Fruit fly (Drosophila melanogaster): ENCODE measurements around the gene Pp4-19C.

The Pp4-19C gene

DNA sequence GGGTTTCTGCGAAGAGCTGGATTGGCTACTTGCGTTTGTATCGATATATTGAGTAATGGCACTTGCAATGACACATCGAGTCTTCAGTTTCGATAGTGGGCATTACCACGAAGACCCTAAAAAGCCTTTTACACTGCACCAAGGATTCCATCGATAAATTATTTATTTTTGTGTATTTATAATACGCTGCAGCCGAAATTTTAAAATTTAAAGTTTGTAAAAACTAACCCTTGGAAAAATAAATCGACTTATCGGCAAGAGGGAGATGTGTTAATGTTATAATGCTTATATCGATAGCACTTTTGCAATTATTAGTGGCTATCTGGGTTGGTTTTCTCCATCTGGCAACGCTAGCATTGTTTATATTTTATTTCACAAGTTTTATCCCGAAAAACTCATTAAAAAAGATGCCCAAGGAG lies at the start of gene Pp4-19C, which contains the start of gene cactin:
Gene Pp4-19C, minus strand, starts transcription at position 256 of the 419 bp plus-strand sequence.
Gene cactin, plus strand, starts transcription at position 323 of the 419 bp plus-strand sequence.
- TF ChIP-seq foxo (GFP tag; optimal IDR thresholded peaks at IDR 0.05) (peak in 1 of 2 experiments; percentile 36), OdsH (GFP tag; optimal IDR thresholded peaks at IDR 0.05) (no peak), sv (GFP tag; optimal IDR thresholded peaks at IDR 0.05) (no peak), jim (GFP tag; optimal IDR thresholded peaks at IDR 0.05) (no peak), psq (GFP tag; optimal IDR thresholded peaks at IDR 0.05) (peak; percentile 12), rgr (GFP tag; optimal IDR thresholded peaks at IDR 0.05) (peak; percentile 40), ey (GFP tag; optimal IDR thresholded peaks at IDR 0.05) (peak; percentile 40), h (GFP tag; optimal IDR thresholded peaks at IDR 0.05) (peak; percentile 47)

DNA sequence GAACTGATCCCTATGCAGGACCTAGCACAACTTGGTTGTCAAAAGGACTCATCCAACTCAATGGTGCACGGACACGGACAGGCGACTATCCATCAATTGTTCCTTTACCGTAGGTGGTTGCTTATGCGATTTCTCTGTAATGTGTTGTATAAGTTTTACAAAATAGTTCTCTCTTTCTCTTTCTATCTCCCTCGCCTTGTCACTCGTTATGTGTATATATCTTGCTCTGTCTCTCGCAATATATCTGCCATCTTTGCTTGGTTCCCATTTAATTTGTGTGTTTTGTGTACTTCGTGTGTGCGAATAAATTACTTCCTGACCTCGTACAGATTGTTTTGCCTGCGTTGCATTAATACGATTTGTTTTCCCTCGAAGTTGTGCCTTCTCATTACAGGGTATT lies 46.9 kb upstream of the Pp4-19C start:
- TF ChIP-seq Jra (GFP tag; optimal IDR thresholded peaks at IDR 0.05), result no peak
- no peak for TF ChIP-seq dmrt93B (GFP tag; optimal IDR thresholded peaks at IDR 0.05)
- no peak for TF ChIP-seq sage (GFP tag; optimal IDR thresholded peaks at IDR 0.05)

DNA sequence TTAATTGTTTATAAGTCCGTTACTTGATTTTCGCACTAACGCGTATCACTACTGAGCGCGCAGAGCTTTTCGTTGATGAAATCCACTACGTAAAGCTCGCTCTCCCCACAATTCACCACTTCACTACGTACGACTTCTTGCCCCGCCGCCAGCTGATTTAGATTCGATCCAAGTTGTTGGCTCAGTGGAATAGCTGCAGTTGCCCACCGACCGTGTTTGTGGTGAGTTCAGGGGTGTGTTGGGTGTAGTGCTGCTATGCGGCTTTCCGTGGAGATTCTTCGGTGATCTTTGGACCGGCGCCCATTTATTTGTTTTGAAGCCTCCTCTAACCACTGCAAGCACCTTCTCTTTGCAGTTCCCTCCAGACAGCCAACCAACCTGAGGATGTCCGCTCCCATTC lies 44.4 kb upstream of the Pp4-19C start:
- TF ChIP-seq HLH106 (tag; optimal IDR thresholded peaks at IDR 0.05) (no peak), sage (GFP tag; optimal IDR thresholded peaks at IDR 0.05) (no peak), Myc (optimal IDR thresholded peaks at IDR 0.05) (no peak), br (GFP tag; optimal IDR thresholded peaks at IDR 0.05) (no peak), GATAd (GFP tag; optimal IDR thresholded peaks at IDR 0.05) (no peak), fru (GFP tag; optimal IDR thresholded peaks at IDR 0.05) (no peak), pan (optimal IDR thresholded peaks at IDR 0.05) (no peak), Sp1 (GFP tag; optimal IDR thresholded peaks at IDR 0.05) (no peak), CG9705 (GFP tag; optimal IDR thresholded peaks at IDR 0.05) (no peak), sv (GFP tag; optimal IDR thresholded peaks at IDR 0.05) (no peak), Dif (GFP tag; optimal IDR thresholded peaks at IDR 0.05; ENCODE audit: partially characterized antibody) (no peak), woc (GFP tag; optimal IDR thresholded peaks at IDR 0.05) (no peak), N (GFP tag; optimal IDR thresholded peaks at IDR 0.05) (no peak), foxo (GFP tag; optimal IDR thresholded peaks at IDR 0.05) (no peak), lola (GFP tag; optimal IDR thresholded peaks at IDR 0.05) (no peak), Rel (GFP tag; optimal IDR thresholded peaks at IDR 0.05) (no peak), Rel (tag; optimal IDR thresholded peaks at IDR 0.05) (no peak), Hnf4 (GFP tag; optimal IDR thresholded peaks at IDR 0.05) (no peak), usp (GFP tag; optimal IDR thresholded peaks at IDR 0.05) (no peak)

DNA sequence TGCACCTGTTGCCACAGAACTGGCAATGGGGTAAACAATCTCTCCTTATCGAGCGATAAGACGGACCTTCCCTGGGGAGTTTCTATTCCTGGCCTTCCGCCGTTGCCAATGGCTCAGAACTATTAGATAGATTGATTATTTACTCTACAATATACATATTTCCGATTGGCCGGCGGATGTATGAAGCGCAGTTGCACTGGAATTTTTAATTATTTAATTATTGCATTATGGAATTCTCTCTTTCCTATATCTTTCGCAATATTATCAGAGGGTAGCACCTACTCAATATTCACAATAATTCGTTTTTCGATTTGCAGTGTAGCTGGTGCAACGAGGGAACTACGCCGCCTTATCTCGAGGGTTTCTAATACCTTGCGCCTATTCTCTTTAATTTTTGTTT lies 43.4 kb upstream of the Pp4-19C start, which contains the start of gene GstT3:
Gene GstT3, plus strand, starts transcription at position 301 of the 400 bp plus-strand sequence.
- TF ChIP-seq sage (GFP tag; optimal IDR thresholded peaks at IDR 0.05) (no peak), woc (GFP tag; optimal IDR thresholded peaks at IDR 0.05) (no peak), usp (GFP tag; optimal IDR thresholded peaks at IDR 0.05) (no peak), Dif (GFP tag; optimal IDR thresholded peaks at IDR 0.05; ENCODE audit: partially characterized antibody) (no peak), dl (GFP tag; optimal IDR thresholded peaks at IDR 0.05; ENCODE audit: insufficient read depth in 1 of 2, partially characterized antibody in 2 of 2) (no peak), Vsx2 (GFP tag; optimal IDR thresholded peaks at IDR 0.05; ENCODE audit: partially characterized antibody) (no peak), br (GFP tag; optimal IDR thresholded peaks at IDR 0.05) (no peak), Dfd (GFP tag; optimal IDR thresholded peaks at IDR 0.05) (no peak), CG9705 (GFP tag; optimal IDR thresholded peaks at IDR 0.05) (no peak), CrebA (GFP tag; optimal IDR thresholded peaks at IDR 0.05; ENCODE audit: borderline replicate concordance) (no peak), GATAd (GFP tag; optimal IDR thresholded peaks at IDR 0.05) (no peak), rgr (GFP tag; optimal IDR thresholded peaks at IDR 0.05) (no peak), Sp1 (GFP tag; optimal IDR thresholded peaks at IDR 0.05) (no peak), Hnf4 (GFP tag; optimal IDR thresholded peaks at IDR 0.05) (no peak), pan (optimal IDR thresholded peaks at IDR 0.05) (no peak), OdsH (GFP tag; optimal IDR thresholded peaks at IDR 0.05) (no peak), sv (GFP tag; optimal IDR thresholded peaks at IDR 0.05) (no peak), Abd-B (GFP tag; optimal IDR thresholded peaks at IDR 0.05) (no peak), N (GFP tag; optimal IDR thresholded peaks at IDR 0.05) (no peak), ey (GFP tag; optimal IDR thresholded peaks at IDR 0.05) (no peak)

DNA sequence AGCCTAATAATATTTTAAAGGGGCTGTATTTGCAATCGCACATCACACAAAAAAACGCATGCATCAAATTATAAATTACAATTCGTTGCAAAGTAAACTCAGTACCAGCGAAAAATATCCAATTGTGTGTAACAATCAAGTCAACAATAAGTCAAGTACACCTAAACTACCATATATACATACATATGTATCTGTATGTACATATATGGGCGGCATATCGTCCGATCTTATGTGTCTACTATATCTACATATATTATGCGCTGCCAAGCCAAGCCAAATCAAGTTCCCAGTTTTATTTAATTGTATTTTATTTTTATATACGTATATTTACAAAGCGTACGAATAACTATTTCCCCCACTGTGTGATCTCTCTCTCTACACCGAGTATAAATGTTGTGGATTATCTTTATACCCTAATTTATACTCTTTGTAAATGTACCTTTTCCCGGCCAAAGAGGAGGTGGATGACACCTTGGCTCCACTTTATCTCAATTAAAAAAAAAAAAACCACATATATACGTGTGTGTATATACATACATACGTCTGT lies 42.7 kb upstream of the Pp4-19C start:
- TF ChIP-seq CrebA (GFP tag; optimal IDR thresholded peaks at IDR 0.05; ENCODE audit: borderline replicate concordance) (no peak), HLH106 (tag; optimal IDR thresholded peaks at IDR 0.05) (no peak), woc (GFP tag; optimal IDR thresholded peaks at IDR 0.05) (no peak), Sp1 (GFP tag; optimal IDR thresholded peaks at IDR 0.05) (no peak), dsf (GFP tag; optimal IDR thresholded peaks at IDR 0.05; ENCODE audit: borderline replicate concordance) (no peak), Dfd (GFP tag; optimal IDR thresholded peaks at IDR 0.05) (no peak), brk (GFP tag; optimal IDR thresholded peaks at IDR 0.05) (no peak), Myc (optimal IDR thresholded peaks at IDR 0.05) (no peak)
